Fruit fly (Drosophila melanogaster) whole organism, embryonic: ENCODE data around the gene mRRF2.
A peak's percentile ranks its signal among the peaks of the same experiment; 100 is the strongest.

ENCODE experiments used
- Aef1 ChIP-seq: fragments of 200-800 bp; sonication (Bioruptor generic); IDR thresholded peaks from 3 replicates; pipeline ENCODE4 v1.3.6; 2022; ENCODE audit warnings: missing biosample characterization, missing genetic modification characterization
- CG10654 ChIP-seq: fragments of 200-800 bp; sonication (Bioruptor generic); optimal IDR thresholded peaks from 2 replicates; lab custom pipeline; 2016; ENCODE audit warnings: missing biosample characterization, missing genetic modification characterization
- CG11093 ChIP-seq: fragments of 200-800 bp; sonication (Bioruptor generic); IDR thresholded peaks from 3 replicates; pipeline ENCODE4 v1.3.6; 2022; ENCODE audit warnings: missing biosample characterization, missing genetic modification characterization
- CG11560 ChIP-seq: fragments of 200-800 bp; sonication (Bioruptor generic); IDR thresholded peaks from 3 replicates; pipeline ENCODE4 v1.3.6; 2022; ENCODE audit warnings: missing biosample characterization, missing genetic modification characterization
- CG12391 ChIP-seq: fragments of 200-800 bp; sonication (Bioruptor generic); optimal IDR thresholded peaks from 3 replicates; lab custom pipeline; 2018; ENCODE audit warnings: missing biosample characterization, mild to moderate bottlenecking, missing genetic modification characterization, moderate library complexity
- CG13424 ChIP-seq: fragments of 200-800 bp; sonication (Bioruptor generic); optimal IDR thresholded peaks from 2 replicates; lab custom pipeline; 2019; ENCODE audit warnings: missing biosample characterization, mild to moderate bottlenecking, missing genetic modification characterization, moderate library complexity
- CG13775 ChIP-seq: fragments of 200-800 bp; sonication (Bioruptor generic); optimal IDR thresholded peaks from 3 replicates; lab custom pipeline; 2017; ENCODE audit warnings: missing biosample characterization, mild to moderate bottlenecking, missing genetic modification characterization
- CG14441 ChIP-seq: fragments of 200-800 bp; sonication (Bioruptor generic); IDR thresholded peaks from 2 replicates; pipeline ENCODE4 v1.3.6; 2022; ENCODE audit warnings: missing biosample characterization, missing genetic modification characterization
- CG14710 ChIP-seq: fragments of 200-800 bp; sonication (Bioruptor generic); optimal IDR thresholded peaks from 3 replicates; lab custom pipeline; 2019; ENCODE audit warnings: missing biosample characterization, mild to moderate bottlenecking, missing genetic modification characterization, moderate library complexity
- CG15269 ChIP-seq: fragments of 200-800 bp; sonication (Bioruptor generic); optimal IDR thresholded peaks from 2 replicates; lab custom pipeline; 2018; ENCODE audit warnings: missing biosample characterization, mild to moderate bottlenecking, missing genetic modification characterization, moderate library complexity
- CG1529 ChIP-seq: fragments of 200-800 bp; sonication (Bioruptor generic); optimal IDR thresholded peaks from 3 replicates; lab custom pipeline; 2018; ENCODE audit warnings: missing biosample characterization, missing genetic modification characterization
- CG17186 ChIP-seq: fragments of 200-800 bp; sonication (Bioruptor generic); optimal IDR thresholded peaks from 3 replicates; lab custom pipeline; 2017; ENCODE audit warnings: missing biosample characterization, missing genetic modification reagents, missing genetic modification characterization
- CG17612 ChIP-seq: fragments of 200-800 bp; sonication (Bioruptor generic); IDR thresholded peaks from 2 replicates; pipeline ENCODE4 v1.3.6; 2022; ENCODE audit warnings: missing biosample characterization, missing genetic modification characterization
- CG1832 ChIP-seq: fragments of 200-800 bp; sonication (Bioruptor generic); optimal IDR thresholded peaks from 2 replicates; lab custom pipeline; 2017; ENCODE audit warnings: missing biosample characterization, mild to moderate bottlenecking, missing genetic modification characterization, inconsistent platforms
- CG2712 ChIP-seq: fragments of 200-800 bp; optimal IDR thresholded peaks from 3 replicates; lab custom pipeline; 2019; ENCODE audit warnings: missing biosample characterization, mild to moderate bottlenecking, missing genetic modification characterization, moderate library complexity
- CG31224 ChIP-seq: fragments of 200-800 bp; sonication (Bioruptor generic); IDR thresholded peaks from 2 replicates; pipeline ENCODE4 v1.3.6; 2022; ENCODE audit warnings: missing biosample characterization, missing genetic modification characterization
- CG32532 ChIP-seq: fragments of 200-800 bp; sonication (Bioruptor generic); IDR thresholded peaks from 2 replicates; pipeline ENCODE4 v1.3.6; 2022; ENCODE audit warnings: missing biosample characterization, missing genetic modification characterization
- CG4820 ChIP-seq: fragments of 200-800 bp; sonication (Bioruptor generic); optimal IDR thresholded peaks from 3 replicates; lab custom pipeline; 2016; ENCODE audit warnings: missing biosample characterization, missing genetic modification characterization
- CG6254 ChIP-seq: fragments of 200-800 bp; sonication (Bioruptor generic); optimal IDR thresholded peaks from 3 replicates; lab custom pipeline; 2017; ENCODE audit warnings: mild to moderate bottlenecking, missing biosample characterization, missing genetic modification reagents, missing genetic modification characterization
- CG6765 ChIP-seq: fragments of 200-800 bp; sonication (Bioruptor generic); optimal IDR thresholded peaks from 3 replicates; lab custom pipeline; 2017; ENCODE audit warnings: missing biosample characterization, mild to moderate bottlenecking, missing genetic modification characterization
- CG7745 ChIP-seq: fragments of 200-800 bp; sonication (Bioruptor generic); optimal IDR thresholded peaks from 2 replicates; lab custom pipeline; 2018; ENCODE audit warnings: missing biosample characterization, mild to moderate bottlenecking, missing genetic modification characterization, moderate library complexity
- CG7963 ChIP-seq: fragments of 200-800 bp; sonication (Bioruptor generic); IDR thresholded peaks from 3 replicates; pipeline ENCODE4 v1.3.6; 2022; ENCODE audit warnings: missing biosample characterization, missing genetic modification characterization; ENCODE audit not compliant: partially characterized antibody
- CG8478 ChIP-seq: fragments of >200 bp; optimal IDR thresholded peaks from 2 replicates; lab custom pipeline; 2018
- CG9817 ChIP-seq: fragments of 200-800 bp; sonication (Bioruptor generic); optimal IDR thresholded peaks from 2 replicates; lab custom pipeline; 2018; ENCODE audit warnings: missing biosample characterization, mild to moderate bottlenecking, missing genetic modification characterization, moderate library complexity
- Dip2 ChIP-seq: fragments of 200-800 bp; sonication (Bioruptor generic); IDR thresholded peaks from 2 replicates; pipeline ENCODE4 v1.3.6; 2022; ENCODE audit warnings: missing biosample characterization, missing genetic modification characterization
- Ets65A ChIP-seq: fragments of 200-800 bp; sonication (Bioruptor generic); peaks from one replicate; lab custom pipeline; 2016; ENCODE audit warnings: missing biosample characterization, missing genetic modification characterization
- GATAe ChIP-seq: fragments of 200-800 bp; sonication (Bioruptor generic); conservative IDR thresholded peaks from 2 replicates; pipeline ENCODE4 v1.3.6; 2022; ENCODE audit warnings: missing biosample characterization, missing genetic modification characterization
- Gug ChIP-seq: fragments of 200-800 bp; sonication (Bioruptor generic); IDR thresholded peaks from 4 replicates; pipeline ENCODE4 v1.3.6; 2022; ENCODE audit warnings: missing biosample characterization, missing genetic modification characterization
- HLH54F ChIP-seq: fragments of 200-800 bp; sonication (Bioruptor generic); optimal IDR thresholded peaks from 3 replicates; lab custom pipeline; 2016; ENCODE audit warnings: missing biosample characterization, missing genetic modification characterization
- HmgZ ChIP-seq: fragments of 200-800 bp; sonication (Bioruptor generic); optimal IDR thresholded peaks from 2 replicates; lab custom pipeline; 2018; ENCODE audit warnings: missing biosample characterization, mild to moderate bottlenecking, missing genetic modification characterization
- Hr39 ChIP-seq: fragments of >200 bp; optimal IDR thresholded peaks from 2 replicates; lab custom pipeline; 2017
- Nf-YA ChIP-seq: fragments of 200-800 bp; sonication (Bioruptor generic); IDR thresholded peaks from 2 replicates; pipeline ENCODE4 v1.3.6; 2022; ENCODE audit warnings: missing biosample characterization, missing genetic modification characterization
- Scr ChIP-seq: fragments of 200-800 bp; sonication (Bioruptor generic); IDR thresholded peaks from 2 replicates; pipeline ENCODE4 v1.3.6; 2022; ENCODE audit warnings: missing biosample characterization, missing genetic modification characterization; ENCODE audit not compliant: partially characterized antibody
- Vsx1 ChIP-seq: fragments of 200-800 bp; sonication (Bioruptor generic); optimal IDR thresholded peaks from 2 replicates; lab custom pipeline; 2017; ENCODE audit warnings: missing biosample characterization, mild to moderate bottlenecking, missing genetic modification characterization, missing genetic modification reagents
- al ChIP-seq: fragments of 200-800 bp; sonication (Bioruptor generic); IDR thresholded peaks from 2 replicates; pipeline ENCODE4 v1.3.6; 2022; ENCODE audit warnings: missing biosample characterization, missing genetic modification characterization
- ap ChIP-seq: fragments of 200-800 bp; sonication (Bioruptor generic); IDR thresholded peaks from 2 replicates; pipeline ENCODE4 v1.3.6; 2022; ENCODE audit warnings: missing biosample characterization, missing genetic modification characterization
- btn ChIP-seq: fragments of 200-800 bp; sonication (Bioruptor generic); optimal IDR thresholded peaks from 2 replicates; lab custom pipeline; 2016; ENCODE audit warnings: missing biosample characterization, missing genetic modification characterization
- crp ChIP-seq, 2 experiments: fragments of 200-800 bp; sonication (Bioruptor generic); optimal IDR thresholded peaks; 2 replicates in 1 of 2; 3 replicates in 1 of 2; lab custom pipeline; 2017; ENCODE audit warnings: missing biosample characterization in 2 of 2, missing genetic modification characterization in 2 of 2, mild to moderate bottlenecking in 1 of 2, moderate library complexity in 1 of 2
- hth ChIP-seq: fragments of >200 bp; optimal IDR thresholded peaks from 2 replicates; lab custom pipeline; 2017; ENCODE audit warnings: inconsistent platforms
- inv ChIP-seq: fragments of 200-800 bp; sonication (Bioruptor generic); IDR thresholded peaks from 2 replicates; pipeline ENCODE4 v1.3.6; 2022; ENCODE audit warnings: missing biosample characterization, missing genetic modification characterization; ENCODE audit not compliant: partially characterized antibody
- kay ChIP-seq: fragments of 200-800 bp; sonication (Bioruptor generic); optimal IDR thresholded peaks from 2 replicates; lab custom pipeline; 2016; ENCODE audit warnings: missing biosample characterization, missing genetic modification characterization
- lab ChIP-seq: fragments of 200-800 bp; sonication (Bioruptor generic); optimal IDR thresholded peaks from 3 replicates; lab custom pipeline; 2017; ENCODE audit warnings: missing biosample characterization, missing genetic modification characterization, mild to moderate bottlenecking, moderate library complexity, missing genetic modification reagents
- lilli ChIP-seq: fragments of 200-800 bp; sonication (Bioruptor generic); optimal IDR thresholded peaks from 3 replicates; lab custom pipeline; 2016; ENCODE audit warnings: missing biosample characterization, missing genetic modification characterization
- nau ChIP-seq: fragments of 200-800 bp; sonication (Bioruptor generic); optimal IDR thresholded peaks from 3 replicates; lab custom pipeline; 2017; ENCODE audit warnings: missing biosample characterization, mild to moderate bottlenecking, missing genetic modification characterization, missing genetic modification reagents
- nerfin-2 ChIP-seq: fragments of 200-800 bp; sonication (Bioruptor generic); IDR thresholded peaks from 2 replicates; pipeline ENCODE4 v1.3.6; 2022; ENCODE audit warnings: missing biosample characterization, missing genetic modification characterization; ENCODE audit not compliant: partially characterized antibody
- onecut ChIP-seq: fragments of 200-800 bp; sonication (Bioruptor generic); IDR thresholded peaks from 2 replicates; pipeline ENCODE4 v1.3.6; 2022; ENCODE audit warnings: missing biosample characterization, missing genetic modification characterization
- pho ChIP-seq: fragments of 200-800 bp; sonication (Bioruptor generic); optimal IDR thresholded peaks from 2 replicates; lab custom pipeline; 2016; ENCODE audit warnings: missing biosample characterization, missing genetic modification characterization
- tap ChIP-seq: fragments of 200-800 bp; optimal IDR thresholded peaks from 3 replicates; lab custom pipeline; 2019; ENCODE audit warnings: missing biosample characterization, mild to moderate bottlenecking, missing genetic modification characterization, moderate library complexity
- tll ChIP-seq, 2 experiments: fragments of 200-800 bp in 1 of 2; fragments of >200 bp in 1 of 2; sonication (Bioruptor generic) in 1 of 2; optimal IDR thresholded peaks; 2 replicates each; lab custom pipeline; 2017 to 2019; ENCODE audit warnings: missing biosample characterization in 2 of 2, missing genetic modification characterization in 2 of 2, mild to moderate bottlenecking in 1 of 2, moderate library complexity in 1 of 2

mRRF2 gene

dm6 chr3R:22639239-22639858 is 25.9 kb downstream of the mRRF2 start, which contains the start of the genes loco and wake (continued):
- TF ChIP-seq nau (GFP tag; lab: Kevin White, UChicago) (no peak), CG6254 (GFP tag; lab: Kevin White, UChicago) (no peak), pho (GFP tag; lab: Kevin White, UChicago) (no peak), Vsx1 (GFP tag; lab: Kevin White, UChicago) (no peak), lab (GFP tag; lab: Kevin White, UChicago) (no peak), CG2712 (tag; lab: Kevin White, UChicago) (peak; percentile 38), CG6765 (GFP tag; lab: Kevin White, UChicago) (no peak), CG1832 (no peak), CG17186 (peak; percentile 34), CG4820 (GFP tag; lab: Kevin White, UChicago) (no peak), crp (GFP tag; optimal IDR thresholded peaks at IDR 0.05; lab: Kevin White, UChicago) (no peak), Scr (GFP tag; lab: Robert Waterston, UW) (peak; percentile 96), CG7963 (GFP tag; lab: Robert Waterston, UW) (peak; percentile 80), ap (no peak), CG11560 (tag; lab: Robert Waterston, UW) (no peak), CG14710 (tag; lab: Kevin White, UChicago) (peak; percentile 77), lilli (no peak), CG31224 (GFP tag; lab: Robert Waterston, UW) (no peak), Hr39 (lab: Kevin White, UChicago) (no peak), CG17612 (no peak), Gug (GFP tag; lab: Robert Waterston, UW) (no peak), CG1529 (GFP tag; lab: Kevin White, UChicago) (no peak), CG10654 (GFP tag; lab: Kevin White, UChicago) (no peak), Aef1 (GFP tag; lab: Robert Waterston, UW) (no peak), CG9817 (no peak), tap (tag; lab: Kevin White, UChicago) (no peak), CG15269 (tag; lab: Kevin White, UChicago) (no peak)

dm6 chr3R:22649859-22650258 is 36.4 kb downstream of the mRRF2 start:
- TF ChIP-seq kay (GFP tag; lab: Kevin White, UChicago) (no peak), CG11093 (no peak), Nf-YA (GFP tag; lab: Robert Waterston, UW) (no peak), CG8478 (peak; percentile 65), CG12391 (tag; lab: Kevin White, UChicago) (no peak), Ets65A (GFP tag; lab: Kevin White, UChicago) (peak; percentile 85)

dm6 chr3R:22663115-22663514 is 49.6 kb downstream of the mRRF2 start:
- TF ChIP-seq HmgZ (peak; percentile 42), hth (lab: Kevin White, UChicago) (no peak), HLH54F (GFP tag; lab: Kevin White, UChicago) (peak; percentile 46), Dip2 (GFP tag; lab: Robert Waterston, UW) (no peak), nerfin-2 (GFP tag; lab: Robert Waterston, UW) (no peak), onecut (GFP tag; lab: Robert Waterston, UW) (peak; percentile 48; the same call in 1 of the 2 replicates), CG13775 (peak; percentile 53), tll (GFP tag; optimal IDR thresholded peaks at IDR 0.05; lab: Kevin White, UChicago) (no peak), GATAe (GFP tag; lab: Robert Waterston, UW) (no peak; the same call in 1 of the 2 replicates), inv (GFP tag; lab: Robert Waterston, UW) (no peak), Ets65A (GFP tag; lab: Kevin White, UChicago) (peak; percentile 93), CG13424 (peak; percentile 66), CG14441 (GFP tag; lab: Robert Waterston, UW) (peak; percentile 40; the same call in 1 of the 2 replicates), CG32532 (peak; percentile 60; the same call in 1 of the 2 replicates), CG9817 (peak; percentile 70), al (no peak), CG7745 (no peak), btn (GFP tag; lab: Kevin White, UChicago) (no peak)
